Worm (Caenorhabditis elegans): ENCODE measurements around the gene swt-4.

- TF ChIP-seq odd-2 (tag; optimal IDR thresholded peaks at IDR 0.05), result no peak
- no peak for TF ChIP-seq pha-4 (tag; optimal IDR thresholded peaks at IDR 0.05)
- TF ChIP-seq ceh-45 (GFP tag; IDR thresholded peaks at IDR 0.05), result no peak
- TF ChIP-seq fax-1 (tag; optimal IDR thresholded peaks at IDR 0.05), result no peak
- TF ChIP-seq nfya-1 (tag; optimal IDR thresholded peaks at IDR 0.05), result no peak
- TF ChIP-seq ceh-14 (tag; optimal IDR thresholded peaks at IDR 0.05), result no peak
- no peak for TF ChIP-seq fkh-6 (tag; optimal IDR thresholded peaks at IDR 0.05)
- no peak for TF ChIP-seq pax-1 (tag; optimal IDR thresholded peaks at IDR 0.05)
- no peak for TF ChIP-seq ama-1 (optimal IDR thresholded peaks at IDR 0.05)
- TF ChIP-seq dmd-4 (tag; optimal IDR thresholded peaks at IDR 0.05; ENCODE audit: borderline replicate concordance), result no peak
- TF ChIP-seq sox-2 (GFP tag; IDR thresholded peaks at IDR 0.05), result no peak
- no peak for TF ChIP-seq hlh-8 (tag; optimal IDR thresholded peaks at IDR 0.05)
Observed at ce11 chrIII:10592729-10593128, 36.2 kb downstream of the swt-4 start, which contains the start of gene Y45F3A.8.

Data from whole organism, late embryonic.